Fruit fly (Drosophila melanogaster) whole organism, wandering third instar larva: Measurements from ENCODE around the gene Ilp7.
A peak's percentile ranks its signal among the peaks of the same experiment; 100 is the strongest.

Experiments
- Abd-B ChIP-seq: fragments of >200 bp; optimal IDR thresholded peaks from 2 replicates; lab custom pipeline; 2017; ENCODE audit warnings: missing biosample characterization, missing genetic modification characterization
- CG32264 ChIP-seq: fragments of 200-800 bp; sonication (Bioruptor generic); optimal IDR thresholded peaks from 2 replicates; lab custom pipeline; 2016; ENCODE audit warnings: missing biosample characterization, missing genetic modification characterization
- CG9705 ChIP-seq: fragments of 200-800 bp; sonication (Bioruptor generic); optimal IDR thresholded peaks from 2 replicates; lab custom pipeline; 2018; ENCODE audit warnings: missing biosample characterization, mild to moderate bottlenecking, missing genetic modification characterization
- CrebA ChIP-seq: fragments of 200-800 bp; sonication (Bioruptor generic); optimal IDR thresholded peaks from 2 replicates; lab custom pipeline; 2016; ENCODE audit warnings: missing biosample characterization, mild to moderate bottlenecking, missing genetic modification characterization, borderline replicate concordance
- Dfd ChIP-seq: fragments of >200 bp; optimal IDR thresholded peaks from 2 replicates; lab custom pipeline; 2017; ENCODE audit warnings: missing biosample characterization, missing genetic modification characterization
- Dif ChIP-seq: fragments of 200-275, 200-300 bp; sonication (Bioruptor generic); optimal IDR thresholded peaks from 2 replicates; lab custom pipeline; 2018; ENCODE audit warnings: missing biosample characterization, missing genetic modification characterization; ENCODE audit not compliant: partially characterized antibody
- GATAd ChIP-seq: sonication (Bioruptor generic); optimal IDR thresholded peaks from 2 replicates; lab custom pipeline; 2016; ENCODE audit warnings: missing biosample characterization, missing genetic modification characterization
- HLH106 ChIP-seq: fragments of 200-800 bp; optimal IDR thresholded peaks from 3 replicates; lab custom pipeline; 2019; ENCODE audit warnings: missing biosample characterization, mild to moderate bottlenecking, missing genetic modification characterization, moderate library complexity
- Hnf4 ChIP-seq: fragments of 200-800 bp; sonication (Bioruptor generic); optimal IDR thresholded peaks from 2 replicates; lab custom pipeline; 2016; ENCODE audit warnings: missing biosample characterization, mild to moderate bottlenecking, missing genetic modification characterization
- Hr78 ChIP-seq: fragments of >200 bp; optimal IDR thresholded peaks from 2 replicates; lab custom pipeline; 2017; ENCODE audit warnings: missing biosample characterization, missing genetic modification characterization
- Hr83 ChIP-seq: fragments of 200-300 bp; sonication (Bioruptor generic); optimal IDR thresholded peaks from 2 replicates; lab custom pipeline; 2016; ENCODE audit warnings: missing biosample characterization, mild to moderate bottlenecking, missing genetic modification characterization, moderate library complexity; ENCODE audit not compliant: poor library complexity, severe bottlenecking
- Jra ChIP-seq: sonication (Bioruptor generic); optimal IDR thresholded peaks from 2 replicates; lab custom pipeline; 2016; ENCODE audit warnings: missing biosample characterization, missing genetic modification characterization
- Mio ChIP-seq: sonication (Bioruptor generic); optimal IDR thresholded peaks from 2 replicates; lab custom pipeline; 2016; ENCODE audit warnings: missing biosample characterization, missing genetic modification characterization
- Myc ChIP-seq: fragments of >200 bp; optimal IDR thresholded peaks from 2 replicates; lab custom pipeline; 2017
- N ChIP-seq: fragments of >200 bp; optimal IDR thresholded peaks from 2 replicates; lab custom pipeline; 2018; ENCODE audit warnings: missing biosample characterization, missing external identifiers, missing genetic modification characterization
- OdsH ChIP-seq: fragments of 200-800 bp; sonication (Bioruptor generic); optimal IDR thresholded peaks from 2 replicates; lab custom pipeline; 2016; ENCODE audit warnings: missing biosample characterization, mild to moderate bottlenecking, missing genetic modification characterization
- Rel ChIP-seq, 2 experiments: fragments of 200-800 bp; sonication (Bioruptor generic) in 1 of 2; optimal IDR thresholded peaks; 2 replicates in 1 of 2; 3 replicates in 1 of 2; lab custom pipeline; 2016 to 2019; ENCODE audit warnings: mild to moderate bottlenecking in 2 of 2, missing biosample characterization in 2 of 2, missing genetic modification characterization in 2 of 2, moderate library complexity in 1 of 2
- Sp1 ChIP-seq: fragments of 200-800 bp; sonication (Bioruptor generic); optimal IDR thresholded peaks from 3 replicates; lab custom pipeline; 2019; ENCODE audit warnings: missing biosample characterization, mild to moderate bottlenecking, missing genetic modification characterization, moderate library complexity
- Vsx2 ChIP-seq: fragments of 200-300, 225-300 bp; sonication (Bioruptor generic); optimal IDR thresholded peaks from 2 replicates; lab custom pipeline; 2018; ENCODE audit warnings: missing biosample characterization, missing genetic modification characterization; ENCODE audit not compliant: partially characterized antibody
- br ChIP-seq: fragments of 200-800 bp; sonication (Bioruptor generic); optimal IDR thresholded peaks from 2 replicates; lab custom pipeline; 2016; ENCODE audit warnings: missing biosample characterization, missing genetic modification characterization
- brk ChIP-seq: fragments of 200-800 bp; sonication (Bioruptor generic); optimal IDR thresholded peaks from 2 replicates; lab custom pipeline; 2016; ENCODE audit warnings: missing biosample characterization, mild to moderate bottlenecking, missing genetic modification characterization
- dl ChIP-seq, 2 experiments: fragments of 175-275, 200-275 bp in 1 of 2; fragments of 200-275 bp in 1 of 2; sonication (Bioruptor generic); optimal IDR thresholded peaks; lab custom pipeline; 2018; ENCODE audit warnings: mild to moderate bottlenecking in 2 of 2, missing biosample characterization in 2 of 2, missing genetic modification characterization in 2 of 2, moderate library complexity in 2 of 2; ENCODE audit not compliant: partially characterized antibody in 2 of 2, insufficient read depth in 1 of 2
- dmrt93B ChIP-seq: fragments of 200-800 bp; sonication (Bioruptor generic); optimal IDR thresholded peaks from 2 replicates; lab custom pipeline; 2018; ENCODE audit warnings: missing biosample characterization, mild to moderate bottlenecking, missing genetic modification characterization
- dsf ChIP-seq: sonication (Bioruptor generic); optimal IDR thresholded peaks from 2 replicates; lab custom pipeline; 2016; ENCODE audit warnings: missing biosample characterization, missing genetic modification characterization, borderline replicate concordance
- ey ChIP-seq: fragments of 200-800 bp; sonication (Bioruptor generic); optimal IDR thresholded peaks from 2 replicates; lab custom pipeline; 2016; ENCODE audit warnings: missing biosample characterization, missing genetic modification characterization
- foxo ChIP-seq, 2 experiments: fragments of 200-800 bp; sonication (Bioruptor generic); optimal IDR thresholded peaks; 2 replicates in 1 of 2; 3 replicates in 1 of 2; lab custom pipeline; 2016 to 2017; ENCODE audit warnings: missing biosample characterization in 2 of 2, missing genetic modification characterization in 2 of 2
- fru ChIP-seq: fragments of 200-800 bp; sonication (Bioruptor generic); optimal IDR thresholded peaks from 3 replicates; lab custom pipeline; 2016; ENCODE audit warnings: missing biosample characterization, mild to moderate bottlenecking, missing genetic modification characterization
- h ChIP-seq: fragments of 200-800 bp; sonication (Bioruptor generic); optimal IDR thresholded peaks from 3 replicates; lab custom pipeline; 2016; ENCODE audit warnings: missing biosample characterization, mild to moderate bottlenecking, missing genetic modification characterization
- jim ChIP-seq: fragments of 175-275, 200-325 bp; sonication (Bioruptor generic); optimal IDR thresholded peaks from 2 replicates; lab custom pipeline; 2016; ENCODE audit warnings: missing biosample characterization, mild to moderate bottlenecking, missing genetic modification characterization
- lola ChIP-seq: fragments of >200 bp; optimal IDR thresholded peaks from 2 replicates; lab custom pipeline; 2017; ENCODE audit warnings: missing biosample characterization, missing genetic modification characterization
- pan ChIP-seq: fragments of >200 bp; optimal IDR thresholded peaks from 2 replicates; lab custom pipeline; 2017
- psq ChIP-seq: fragments of 200-800 bp; sonication (Bioruptor generic); optimal IDR thresholded peaks from 3 replicates; lab custom pipeline; 2017; ENCODE audit warnings: missing biosample characterization, mild to moderate bottlenecking, missing genetic modification characterization, moderate library complexity
- rgr ChIP-seq: fragments of 200-800 bp; sonication (Bioruptor generic); optimal IDR thresholded peaks from 3 replicates; lab custom pipeline; 2016; ENCODE audit warnings: missing biosample characterization, mild to moderate bottlenecking, missing genetic modification characterization
- sage ChIP-seq: fragments of 200-800 bp; sonication (Bioruptor generic); optimal IDR thresholded peaks from 2 replicates; lab custom pipeline; 2016; ENCODE audit warnings: missing biosample characterization, mild to moderate bottlenecking, missing genetic modification characterization
- sv ChIP-seq: fragments of 200-800 bp; sonication (Bioruptor generic); optimal IDR thresholded peaks from 3 replicates; lab custom pipeline; 2016; ENCODE audit warnings: missing biosample characterization, missing genetic modification characterization
- tai ChIP-seq: sonication (Bioruptor generic); optimal IDR thresholded peaks from 2 replicates; lab custom pipeline; 2016; ENCODE audit warnings: missing biosample characterization, missing genetic modification characterization
- usp ChIP-seq: fragments of >200 bp; optimal IDR thresholded peaks from 2 replicates; lab custom pipeline; 2017; ENCODE audit warnings: missing biosample characterization, missing genetic modification characterization
- woc ChIP-seq: sonication (Bioruptor generic); optimal IDR thresholded peaks from 2 replicates; lab custom pipeline; 2016; ENCODE audit warnings: missing biosample characterization, mild to moderate bottlenecking, missing genetic modification characterization

The Ilp7 gene

DNA sequence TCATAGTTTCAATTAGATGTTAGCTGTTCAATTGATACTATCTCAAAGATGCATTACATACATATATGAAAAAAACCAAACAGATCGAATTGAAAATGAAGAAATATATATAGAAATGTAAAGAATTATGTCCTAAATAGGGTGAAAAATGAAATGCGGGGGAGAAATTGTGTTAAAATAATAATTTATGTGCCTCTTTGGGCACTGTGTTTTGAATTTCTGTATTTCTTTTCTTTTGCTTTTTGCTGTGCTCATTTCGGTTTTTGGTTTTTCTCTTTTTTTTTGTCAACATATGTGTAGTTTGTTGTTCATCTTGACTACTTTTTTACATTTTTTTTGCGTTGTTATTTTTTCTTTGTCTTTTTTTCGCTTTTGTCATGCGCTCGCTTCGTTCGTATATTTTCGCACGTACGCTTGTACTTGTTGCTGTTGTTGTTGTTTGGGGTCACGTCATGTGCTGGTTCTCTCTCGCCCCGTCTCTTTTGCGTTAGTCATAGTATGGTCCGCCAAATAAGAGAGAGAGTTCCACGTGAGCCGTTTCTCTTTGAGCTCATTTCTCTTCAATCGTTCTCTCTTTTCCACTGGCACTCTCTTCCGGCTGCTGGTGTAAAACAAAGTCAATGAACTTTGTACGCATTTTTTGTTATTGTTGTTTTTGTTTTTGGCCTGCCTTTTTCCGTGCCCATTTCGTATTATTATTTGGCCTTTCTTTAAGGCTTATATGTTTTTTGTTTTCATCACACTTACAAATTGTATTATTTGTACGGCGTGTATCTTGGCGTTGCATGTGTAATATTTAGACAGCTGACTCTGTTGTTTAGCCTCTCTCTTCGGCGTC lies 27.9 kb downstream of the Ilp7 start:
- no peak for TF ChIP-seq Abd-B (GFP tag; lab: Kevin White, UChicago)
- TF ChIP-seq usp (GFP tag; lab: Kevin White, UChicago) = no peak
- peak; percentile 24 for TF ChIP-seq woc
- peak; percentile 86 for TF ChIP-seq psq
- TF ChIP-seq lola (GFP tag; lab: Kevin White, UChicago) = no peak
- TF ChIP-seq Dfd (GFP tag; lab: Kevin White, UChicago) = no peak
- no peak for TF ChIP-seq CG9705 (GFP tag; lab: Kevin White, UChicago)
- TF ChIP-seq h (GFP tag; lab: Kevin White, UChicago) = peak; percentile 53
- TF ChIP-seq Sp1 = peak; percentile 87
- no peak for TF ChIP-seq Rel (GFP tag; optimal IDR thresholded peaks at IDR 0.05; lab: Kevin White, UChicago)
- peak; percentile 20 for TF ChIP-seq Rel (tag; optimal IDR thresholded peaks at IDR 0.05; lab: Kevin White, UChicago)
- no peak for TF ChIP-seq jim (GFP tag; lab: Kevin White, UChicago)
- TF ChIP-seq fru = peak; percentile 76
- no peak for TF ChIP-seq CG32264 (GFP tag; lab: Kevin White, UChicago)
- TF ChIP-seq foxo (GFP tag; optimal IDR thresholded peaks at IDR 0.05; lab: Kevin White, UChicago) = peak in 1 of 2 experiments; percentile 86
- TF ChIP-seq Hr83 (GFP tag; lab: Kevin White, UChicago) = peak; percentile 35
- no peak for TF ChIP-seq Hr78 (GFP tag; lab: Kevin White, UChicago)
- no peak for TF ChIP-seq Jra
- peak; percentile 29 for TF ChIP-seq brk (GFP tag; lab: Kevin White, UChicago)
- no peak for TF ChIP-seq sv (GFP tag; lab: Kevin White, UChicago)
- TF ChIP-seq Dif (GFP tag; lab: Kevin White, UChicago) = peak; percentile 86
- no peak for TF ChIP-seq Mio (GFP tag; lab: Kevin White, UChicago)
- no peak for TF ChIP-seq pan (lab: Kevin White, UChicago)
- peak; percentile 77 for TF ChIP-seq OdsH
- TF ChIP-seq rgr (GFP tag; lab: Kevin White, UChicago) = peak; percentile 83
- TF ChIP-seq dmrt93B (GFP tag; lab: Kevin White, UChicago) = no peak
- TF ChIP-seq dsf (GFP tag; lab: Kevin White, UChicago) = no peak
- TF ChIP-seq Vsx2 = no peak
- no peak for TF ChIP-seq Myc (lab: Kevin White, UChicago)
- TF ChIP-seq ey (GFP tag; lab: Kevin White, UChicago) = peak; percentile 70
- no peak for TF ChIP-seq N (GFP tag; lab: Kevin White, UChicago)
- TF ChIP-seq dl (GFP tag; optimal IDR thresholded peaks at IDR 0.05; lab: Kevin White, UChicago; ENCODE audit: insufficient read depth in 1 of 2, partially characterized antibody in 2 of 2) = peak; percentile 46 to 86
- peak; percentile 79 for TF ChIP-seq HLH106 (tag; lab: Kevin White, UChicago)
- peak; percentile 37 for TF ChIP-seq sage (GFP tag; lab: Kevin White, UChicago)
- TF ChIP-seq br (GFP tag; lab: Kevin White, UChicago) = peak; percentile 44
- TF ChIP-seq Hnf4 (GFP tag; lab: Kevin White, UChicago) = peak; percentile 64
- TF ChIP-seq tai (GFP tag; lab: Kevin White, UChicago) = no peak
- TF ChIP-seq CrebA (GFP tag; lab: Kevin White, UChicago) = peak; percentile 81
- TF ChIP-seq GATAd (GFP tag; lab: Kevin White, UChicago) = no peak

- TF ChIP-seq ey (GFP tag; lab: Kevin White, UChicago) (peak; percentile 9), pan (lab: Kevin White, UChicago) (no peak), dmrt93B (GFP tag; lab: Kevin White, UChicago) (no peak), Dif (GFP tag; lab: Kevin White, UChicago) (peak; percentile 22), dsf (GFP tag; lab: Kevin White, UChicago) (no peak), lola (GFP tag; lab: Kevin White, UChicago) (no peak), fru (peak; percentile 25), foxo (GFP tag; optimal IDR thresholded peaks at IDR 0.05; lab: Kevin White, UChicago) (peak in 1 of 2 experiments; percentile 29), Mio (GFP tag; lab: Kevin White, UChicago) (no peak), Hnf4 (GFP tag; lab: Kevin White, UChicago) (peak; percentile 22), GATAd (GFP tag; lab: Kevin White, UChicago) (no peak), rgr (GFP tag; lab: Kevin White, UChicago) (peak; percentile 30), h (GFP tag; lab: Kevin White, UChicago) (peak; percentile 1), OdsH (peak; percentile 10), dl (GFP tag; optimal IDR thresholded peaks at IDR 0.05; lab: Kevin White, UChicago; ENCODE audit: insufficient read depth in 1 of 2, partially characterized antibody in 2 of 2) (peak in 1 of 2 experiments; percentile 27), HLH106 (tag; lab: Kevin White, UChicago) (no peak)
Observed at dm6 chrX:3696540-3697206, 29.3 kb downstream of the Ilp7 start.
